Fruit fly (Drosophila melanogaster) whole organism, embryonic: ENCODE results near the gene CG12945.
A peak's percentile ranks its signal among the peaks of the same experiment; 100 is the strongest.

Source experiments
- ATbp ChIP-seq: fragments of 200-800 bp; sonication (Bioruptor generic); optimal IDR thresholded peaks from 2 replicates; lab custom pipeline; 2017; ENCODE audit warnings: missing biosample characterization, mild to moderate bottlenecking, missing genetic modification characterization, missing genetic modification reagents
- Atf-2 ChIP-seq: fragments of 200-800 bp; sonication (Bioruptor generic); optimal IDR thresholded peaks from 2 replicates; lab custom pipeline; 2016; ENCODE audit warnings: missing biosample characterization, missing genetic modification characterization
- BEAF-32 ChIP-seq: fragments of 200-800 bp; sonication (Bioruptor generic); optimal IDR thresholded peaks from 3 replicates; lab custom pipeline; 2017; ENCODE audit warnings: missing biosample characterization, missing genetic modification characterization, mild to moderate bottlenecking, moderate library complexity, missing genetic modification reagents
- CG10462 ChIP-seq: fragments of 200-800 bp; sonication (Bioruptor generic); optimal IDR thresholded peaks from 2 replicates; lab custom pipeline; 2016; ENCODE audit warnings: missing biosample characterization, missing genetic modification characterization
- CG11085 ChIP-seq: fragments of 200-800 bp; sonication (Bioruptor generic); IDR thresholded peaks from 2 replicates; pipeline ENCODE4 v1.3.6; 2022; ENCODE audit warnings: missing biosample characterization, missing genetic modification characterization
- CG14014 ChIP-seq: fragments of 200-800 bp; sonication (Bioruptor generic); IDR thresholded peaks from 2 replicates; pipeline ENCODE4 v1.3.6; 2022; ENCODE audit warnings: missing biosample characterization, missing genetic modification characterization
- CG15073 ChIP-seq: fragments of 200-800 bp; sonication (Bioruptor generic); optimal IDR thresholded peaks from 2 replicates; lab custom pipeline; 2016; ENCODE audit warnings: missing biosample characterization, missing genetic modification characterization
- CG18011 ChIP-seq: fragments of 200-800 bp; sonication (Bioruptor generic); optimal IDR thresholded peaks from 2 replicates; lab custom pipeline; 2017; ENCODE audit warnings: missing biosample characterization, missing genetic modification characterization, mild to moderate bottlenecking, moderate library complexity, missing genotype
- CG18599 ChIP-seq: fragments of 200-800 bp; sonication (Bioruptor generic); optimal IDR thresholded peaks from 3 replicates; lab custom pipeline; 2017; ENCODE audit warnings: missing biosample characterization, missing genetic modification characterization, mild to moderate bottlenecking, moderate library complexity, missing genetic modification reagents
- CG32772 ChIP-seq: fragments of 200-800 bp; sonication (Bioruptor generic); IDR thresholded peaks from 2 replicates; pipeline ENCODE4 v1.3.6; 2022; ENCODE audit warnings: missing biosample characterization, missing genetic modification characterization
- CG3726 ChIP-seq: fragments of 200-800 bp; sonication (Bioruptor generic); IDR thresholded peaks from 3 replicates; pipeline ENCODE4, ENCODE4 v1.3.6; 2022; ENCODE audit warnings: missing biosample characterization, missing genetic modification characterization
- CG4820 ChIP-seq: fragments of 200-800 bp; sonication (Bioruptor generic); optimal IDR thresholded peaks from 3 replicates; lab custom pipeline; 2016; ENCODE audit warnings: missing biosample characterization, missing genetic modification characterization
- CG5180 ChIP-seq: fragments of 200-800 bp; sonication (Bioruptor generic); optimal IDR thresholded peaks from 3 replicates; lab custom pipeline; 2017; ENCODE audit warnings: missing biosample characterization, missing genetic modification characterization, mild to moderate bottlenecking, moderate library complexity, missing genetic modification reagents
- CG6765 ChIP-seq: fragments of 200-800 bp; sonication (Bioruptor generic); optimal IDR thresholded peaks from 3 replicates; lab custom pipeline; 2017; ENCODE audit warnings: missing biosample characterization, mild to moderate bottlenecking, missing genetic modification characterization
- CG7786 ChIP-seq: fragments of 200-800 bp; sonication (Bioruptor generic); optimal IDR thresholded peaks from 2 replicates; lab custom pipeline; 2016; ENCODE audit warnings: missing biosample characterization, missing genetic modification characterization
- CG7987 ChIP-seq: fragments of 200-800 bp; sonication (Bioruptor generic); optimal IDR thresholded peaks from 2 replicates; lab custom pipeline; 2018; ENCODE audit warnings: missing biosample characterization, mild to moderate bottlenecking, missing genetic modification characterization, moderate library complexity
- CG8388 ChIP-seq: fragments of 200-800 bp; sonication (Bioruptor generic); optimal IDR thresholded peaks from 2 replicates; lab custom pipeline; 2019; ENCODE audit warnings: missing biosample characterization, mild to moderate bottlenecking, missing genetic modification characterization, moderate library complexity
- CG9437 ChIP-seq: fragments of 200-800 bp; sonication (Bioruptor generic); optimal IDR thresholded peaks from 2 replicates; lab custom pipeline; 2018; ENCODE audit warnings: missing biosample characterization, mild to moderate bottlenecking, missing genetic modification characterization
- CG9727 ChIP-seq: fragments of 200-800 bp; sonication (Bioruptor generic); optimal IDR thresholded peaks from 3 replicates; lab custom pipeline; 2017; ENCODE audit warnings: missing biosample characterization, mild to moderate bottlenecking, missing genetic modification characterization
- CG9797 ChIP-seq: fragments of 200-800 bp; sonication (Bioruptor generic); optimal IDR thresholded peaks from 3 replicates; lab custom pipeline; 2018; ENCODE audit warnings: missing biosample characterization, mild to moderate bottlenecking, missing genetic modification characterization
- CkIIα-i1 ChIP-seq: fragments of 200-800 bp; sonication (Bioruptor generic); IDR thresholded peaks from 2 replicates; pipeline ENCODE4 v1.3.6; 2022; ENCODE audit warnings: missing biosample characterization, missing genetic modification characterization
- HLH4C ChIP-seq: fragments of 200-800 bp; sonication (Bioruptor generic); IDR thresholded peaks from 3 replicates; pipeline ENCODE4 v1.3.6; 2022; ENCODE audit warnings: missing biosample characterization, missing genetic modification characterization; ENCODE audit not compliant: partially characterized antibody
- Hr51 ChIP-seq, 2 experiments: fragments of 200-800 bp; sonication (Bioruptor generic); optimal IDR thresholded peaks; 2 replicates in 1 of 2; 3 replicates in 1 of 2; lab custom pipeline; 2016 to 2018; ENCODE audit warnings: missing biosample characterization in 2 of 2, missing genetic modification characterization in 2 of 2, mild to moderate bottlenecking in 1 of 2, moderate library complexity in 1 of 2
- NFAT ChIP-seq: fragments of 200-800 bp; sonication (Bioruptor generic); IDR thresholded peaks from 2 replicates; pipeline ENCODE4 v1.3.6; 2022; ENCODE audit warnings: missing biosample characterization, missing genetic modification characterization
- Oaz ChIP-seq: fragments of 200-800 bp; sonication (Bioruptor generic); IDR thresholded peaks from 2 replicates; pipeline ENCODE4 v1.3.6; 2022; ENCODE audit warnings: missing biosample characterization, missing genetic modification characterization
- Sox102F ChIP-seq: fragments of 200-800 bp; sonication (Bioruptor generic); optimal IDR thresholded peaks from 2 replicates; lab custom pipeline; 2018; ENCODE audit warnings: missing biosample characterization, mild to moderate bottlenecking, missing genetic modification characterization, moderate library complexity
- Spps ChIP-seq: fragments of 200-800 bp; sonication (Bioruptor generic); optimal IDR thresholded peaks from 2 replicates; lab custom pipeline; 2018; ENCODE audit warnings: missing biosample characterization, mild to moderate bottlenecking, missing genetic modification characterization
- al ChIP-seq: fragments of 200-800 bp; sonication (Bioruptor generic); IDR thresholded peaks from 2 replicates; pipeline ENCODE4 v1.3.6; 2022; ENCODE audit warnings: missing biosample characterization, missing genetic modification characterization
- chinmo ChIP-seq: fragments of 200-800 bp; sonication (Bioruptor generic); IDR thresholded peaks from 4 replicates; pipeline ENCODE4 v1.3.6; 2022; ENCODE audit warnings: missing biosample characterization, missing genetic modification characterization; ENCODE audit not compliant: partially characterized antibody
- ci ChIP-seq: fragments of 200-800 bp; sonication (Bioruptor generic); IDR thresholded peaks from 3 replicates; pipeline ENCODE4 v1.3.6; 2022; ENCODE audit warnings: missing biosample characterization, missing genetic modification characterization
- crc ChIP-seq: fragments of 200-800 bp; sonication (Bioruptor generic); optimal IDR thresholded peaks from 2 replicates; lab custom pipeline; 2016; ENCODE audit warnings: missing biosample characterization, missing genetic modification characterization
- croc ChIP-seq: fragments of 200-800 bp; sonication (Bioruptor generic); conservative IDR thresholded peaks from 3 replicates; pipeline ENCODE4 v1.3.6; 2022; ENCODE audit warnings: missing biosample characterization, missing genetic modification characterization
- dan ChIP-seq: fragments of 200-800 bp; sonication (Bioruptor generic); IDR thresholded peaks from 2 replicates; pipeline ENCODE4 v1.3.6; 2022; ENCODE audit warnings: missing biosample characterization, missing genetic modification characterization
- eyg ChIP-seq: fragments of 200-800 bp; sonication (Bioruptor generic); optimal IDR thresholded peaks from 3 replicates; lab custom pipeline; 2016; ENCODE audit warnings: missing biosample characterization, missing genetic modification characterization
- fd102C ChIP-seq: fragments of 200-800 bp; sonication (Bioruptor generic); optimal IDR thresholded peaks from 2 replicates; lab custom pipeline; 2018; ENCODE audit warnings: missing biosample characterization, mild to moderate bottlenecking, missing genetic modification characterization, moderate library complexity
- ham ChIP-seq: fragments of 200-800 bp; sonication (Bioruptor generic); IDR thresholded peaks from 2 replicates; pipeline ENCODE4 v1.3.6; 2022; ENCODE audit warnings: missing biosample characterization, missing genetic modification characterization
- hbn ChIP-seq: fragments of 200-800 bp; sonication (Bioruptor generic); IDR thresholded peaks from 2 replicates; pipeline ENCODE4 v1.3.6; 2022; ENCODE audit warnings: missing biosample characterization, missing genetic modification characterization; ENCODE audit not compliant: partially characterized antibody
- her ChIP-seq: fragments of 200-800 bp; sonication (Bioruptor generic); optimal IDR thresholded peaks from 2 replicates; lab custom pipeline; 2016; ENCODE audit warnings: missing biosample characterization, missing genetic modification characterization
- lilli ChIP-seq: fragments of 200-800 bp; sonication (Bioruptor generic); optimal IDR thresholded peaks from 3 replicates; lab custom pipeline; 2016; ENCODE audit warnings: missing biosample characterization, missing genetic modification characterization
- lola ChIP-seq, 3 experiments: fragments of >200 bp in 2 of 3; fragments of 200-800 bp in 1 of 3; sonication (Bioruptor generic) in 1 of 3; optimal IDR thresholded peaks; 2 replicates each; lab custom pipeline; 2017 to 2019; ENCODE audit warnings: missing biosample characterization in 3 of 3, missing genetic modification characterization in 3 of 3, mild to moderate bottlenecking in 1 of 3, moderate library complexity in 1 of 3
- mam ChIP-seq: fragments of 200-800 bp; sonication (Bioruptor generic); optimal IDR thresholded peaks from 3 replicates; lab custom pipeline; 2016; ENCODE audit warnings: missing biosample characterization, missing genetic modification characterization
- odd ChIP-seq: fragments of 200-800 bp; sonication (Bioruptor generic); optimal IDR thresholded peaks from 2 replicates; lab custom pipeline; 2017; ENCODE audit warnings: missing biosample characterization, mild to moderate bottlenecking, missing genetic modification characterization
- phol ChIP-seq: fragments of 200-800 bp; sonication (Bioruptor generic); optimal IDR thresholded peaks from 3 replicates; lab custom pipeline; 2018; ENCODE audit warnings: missing biosample characterization, mild to moderate bottlenecking, missing genetic modification characterization, moderate library complexity
- repo ChIP-seq: fragments of 200-800 bp; sonication (Bioruptor generic); optimal IDR thresholded peaks from 2 replicates; lab custom pipeline; 2016; ENCODE audit warnings: missing biosample characterization, missing genetic modification characterization
- scrt ChIP-seq: fragments of 200-800 bp; sonication (Bioruptor generic); optimal IDR thresholded peaks from 2 replicates; lab custom pipeline; 2018; ENCODE audit warnings: missing biosample characterization, mild to moderate bottlenecking, missing genetic modification characterization, moderate library complexity
- seq ChIP-seq: fragments of 200-800 bp; sonication (Bioruptor generic); IDR thresholded peaks from 2 replicates; pipeline ENCODE4 v1.3.6; 2022; ENCODE audit warnings: missing biosample characterization, missing genetic modification characterization
- sima ChIP-seq: fragments of 200-800 bp; sonication (Bioruptor generic); optimal IDR thresholded peaks from 2 replicates; lab custom pipeline; 2016; ENCODE audit warnings: missing biosample characterization, missing genetic modification characterization
- sisA ChIP-seq: fragments of 200-800 bp; sonication (Bioruptor generic); IDR thresholded peaks from 2 replicates; pipeline ENCODE4 v1.3.6; 2022; ENCODE audit warnings: missing biosample characterization, missing genetic modification characterization

Gene CG12945

DNA sequence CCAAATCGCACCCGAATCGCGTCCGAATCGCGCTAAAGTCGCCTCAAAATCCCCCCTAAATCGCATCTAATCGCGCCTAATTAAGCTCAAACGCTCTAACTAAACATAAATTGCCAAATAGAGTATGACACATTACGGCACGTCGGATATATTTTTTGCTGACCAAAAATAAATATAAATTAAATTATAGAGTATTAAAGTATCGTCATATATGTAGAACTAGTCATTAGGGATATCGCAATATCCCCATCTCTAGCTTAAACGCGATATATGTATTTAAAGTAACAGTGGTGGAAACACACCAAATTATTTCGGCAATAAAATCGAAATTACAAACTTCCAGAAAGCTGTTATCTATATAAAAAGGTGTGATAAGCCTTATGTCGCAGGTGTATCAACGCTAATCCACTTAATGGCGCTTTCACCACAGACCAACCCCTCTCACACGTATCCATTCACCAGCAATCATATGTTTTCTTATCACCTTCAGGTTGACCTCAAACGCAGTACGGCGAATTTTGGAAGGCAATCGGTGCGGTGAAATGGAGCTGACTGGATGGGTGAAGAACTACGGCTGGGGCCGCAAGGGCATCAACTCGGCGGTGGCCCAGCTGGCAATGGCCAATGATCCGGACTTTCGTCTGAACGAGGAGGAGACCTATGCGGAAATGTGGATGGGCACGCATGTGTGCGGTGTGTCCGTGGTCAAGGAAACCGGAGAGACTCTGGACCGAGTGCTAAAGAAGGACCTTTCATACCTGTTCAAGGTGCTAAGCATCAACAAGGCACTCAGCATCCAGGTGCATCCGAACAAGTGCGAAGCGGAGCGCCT lies 31.4 kb downstream of the CG12945 start, which contains the start of gene Mpi (continued):
- TF ChIP-seq eyg (GFP tag; lab: Kevin White, UChicago) (no peak), mam (GFP tag; lab: Kevin White, UChicago) (no peak), CG7786 (GFP tag; lab: Kevin White, UChicago) (no peak), CG3726 (no peak), sima (GFP tag; lab: Kevin White, UChicago) (no peak), CG14014 (GFP tag; lab: Robert Waterston, UW) (0 out of 2 replicates have a peak, but pooled peaks have one; percentile 22), CkIIα-i1 (GFP tag; lab: Robert Waterston, UW) (no peak), Sox102F (GFP tag; lab: Kevin White, UChicago) (no peak), chinmo (GFP tag; lab: Robert Waterston, UW) (0 out of 4 replicates have a peak, but pooled peaks have one; percentile 32), scrt (GFP tag; lab: Kevin White, UChicago) (no peak), odd (no peak), Atf-2 (GFP tag; lab: Kevin White, UChicago) (no peak), CG32772 (GFP tag; lab: Robert Waterston, UW) (no peak), CG7987 (GFP tag; lab: Kevin White, UChicago) (peak; percentile 22), dan (GFP tag; lab: Robert Waterston, UW) (no peak), CG8388 (GFP tag; lab: Kevin White, UChicago) (no peak), repo (GFP tag; lab: Kevin White, UChicago) (no peak), CG10462 (GFP tag; lab: Kevin White, UChicago) (no peak), sisA (GFP tag; lab: Robert Waterston, UW) (no peak), CG9727 (GFP tag; lab: Kevin White, UChicago) (peak; percentile 32), Spps (tag; lab: Kevin White, UChicago) (no peak), crc (GFP tag; lab: Kevin White, UChicago) (no peak), CG5180 (GFP tag; lab: Kevin White, UChicago) (no peak), al (no peak), her (GFP tag; lab: Kevin White, UChicago) (no peak), phol (peak; percentile 51), ham (GFP tag; lab: Robert Waterston, UW) (no peak), CG9797 (peak; percentile 6), ATbp (GFP tag; lab: Kevin White, UChicago) (no peak), HLH4C (GFP tag; lab: Robert Waterston, UW) (no peak; the same call in 1 of the 3 replicates), CG6765 (GFP tag; lab: Kevin White, UChicago) (no peak), CG18599 (GFP tag; lab: Kevin White, UChicago) (no peak), seq (GFP tag; lab: Robert Waterston, UW) (no peak; the same call in 1 of the 2 replicates), CG18011 (no peak), BEAF-32 (GFP tag; lab: Kevin White, UChicago) (peak; percentile 67), CG4820 (peak; percentile 7), hbn (GFP tag; lab: Robert Waterston, UW) (peak; percentile 43; the same call in 1 of the 2 replicates), Oaz (no peak), lola (GFP tag; optimal IDR thresholded peaks at IDR 0.05; lab: Kevin White, UChicago) (peak in 1 of 3 experiments; percentile 44), lilli (GFP tag; lab: Kevin White, UChicago) (peak; percentile 37), CG9437 (GFP tag; lab: Kevin White, UChicago) (no peak), NFAT (GFP tag; lab: Robert Waterston, UW) (0 out of 2 replicates have a peak, but pooled peaks have one; percentile 10), croc (GFP tag; lab: Robert Waterston, UW) (no peak), CG11085 (GFP tag; lab: Robert Waterston, UW) (no peak), fd102C (GFP tag; lab: Kevin White, UChicago) (no peak), CG15073 (GFP tag; lab: Kevin White, UChicago) (no peak), Hr51 (GFP tag; optimal IDR thresholded peaks at IDR 0.05; lab: Kevin White, UChicago) (no peak), ci (GFP tag; lab: Robert Waterston, UW) (peak; percentile 43; the same call in 2 of the 3 replicates)
